Fruit fly (Drosophila melanogaster) whole organism, wandering third instar larva: ENCODE measurements around the gene CG3223.

ENCODE experiments used
- GATAd ChIP-seq: sonication (Bioruptor generic); optimal IDR thresholded peaks from 2 replicates; lab custom pipeline; 2016; ENCODE audit warnings: missing biosample characterization, missing genetic modification characterization
- Hr78 ChIP-seq: fragments of >200 bp; optimal IDR thresholded peaks from 2 replicates; lab custom pipeline; 2017; ENCODE audit warnings: missing biosample characterization, missing genetic modification characterization
- dmrt93B ChIP-seq: fragments of 200-800 bp; sonication (Bioruptor generic); optimal IDR thresholded peaks from 2 replicates; lab custom pipeline; 2018; ENCODE audit warnings: missing biosample characterization, mild to moderate bottlenecking, missing genetic modification characterization
- fru ChIP-seq: fragments of 200-800 bp; sonication (Bioruptor generic); optimal IDR thresholded peaks from 3 replicates; lab custom pipeline; 2016; ENCODE audit warnings: missing biosample characterization, mild to moderate bottlenecking, missing genetic modification characterization
- pan ChIP-seq: fragments of >200 bp; optimal IDR thresholded peaks from 2 replicates; lab custom pipeline; 2017
- usp ChIP-seq: fragments of >200 bp; optimal IDR thresholded peaks from 2 replicates; lab custom pipeline; 2017; ENCODE audit warnings: missing biosample characterization, missing genetic modification characterization

DNA sequence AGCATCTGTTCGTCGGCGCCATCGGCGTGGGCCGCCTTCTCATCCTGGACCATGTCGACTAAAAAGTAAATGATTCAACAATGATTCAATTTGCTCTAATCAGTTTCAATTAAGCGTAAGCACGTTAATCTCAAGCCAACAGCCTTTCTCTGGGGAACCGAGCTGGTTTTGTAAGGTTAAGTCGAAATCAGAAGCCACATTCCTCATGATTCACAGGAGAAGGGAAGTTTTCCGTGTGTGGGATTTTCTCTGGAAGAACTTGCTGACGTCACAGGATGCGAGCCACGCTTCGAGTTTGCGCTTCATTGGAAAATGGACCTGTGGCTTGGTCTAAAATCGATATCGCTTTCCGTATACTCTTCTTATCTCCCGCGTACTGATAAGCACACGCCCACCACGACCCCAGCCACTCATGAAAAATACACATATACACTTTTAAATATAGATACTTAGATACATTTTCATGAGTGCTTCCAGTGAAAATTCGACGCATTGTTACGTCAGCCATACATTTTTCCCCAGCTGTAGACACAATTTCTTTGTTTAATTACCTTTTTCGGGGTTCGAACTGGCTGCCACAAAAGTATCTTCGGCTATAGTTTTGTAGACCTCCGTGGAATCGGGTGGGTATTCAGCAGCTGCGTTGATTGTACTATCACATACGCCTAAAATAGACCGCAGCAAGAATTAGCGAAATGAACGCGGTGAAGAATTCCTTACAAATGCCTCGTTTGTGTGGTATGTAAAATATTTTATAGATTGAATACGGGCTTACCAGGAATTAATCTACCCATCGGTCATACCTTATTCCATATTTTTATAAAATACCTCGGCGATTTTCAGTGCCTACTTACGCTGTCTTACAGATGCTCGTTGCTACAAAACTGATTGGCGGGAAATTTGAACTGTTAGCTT lies 31.9 kb upstream of the CG3223 start:
- TF ChIP-seq pan (lab: Kevin White, UChicago), result no peak
- TF ChIP-seq fru (GFP tag; lab: Kevin White, UChicago), result no peak
- no peak for TF ChIP-seq usp (GFP tag; lab: Kevin White, UChicago)
- no peak for TF ChIP-seq Hr78 (GFP tag; lab: Kevin White, UChicago)
- no peak for TF ChIP-seq dmrt93B (GFP tag; lab: Kevin White, UChicago)
- no peak for TF ChIP-seq GATAd (GFP tag; lab: Kevin White, UChicago)
